Fruit fly (Drosophila melanogaster) whole organism, prepupa: ENCODE data around the gene Cyt-c-p.

Experiments used
- CG11294 ChIP-seq: fragments of 200-800 bp; sonication (Bioruptor generic); IDR thresholded peaks from 2 replicates; pipeline ENCODE4 v1.3.6; 2022; ENCODE audit warnings: missing biosample characterization, missing genetic modification characterization
- CG11902 ChIP-seq: fragments of 200-800 bp; sonication (Bioruptor generic); optimal IDR thresholded peaks from 3 replicates; lab custom pipeline; 2016; ENCODE audit warnings: missing biosample characterization, missing genetic modification characterization
- CG15336 ChIP-seq: fragments of 200-800 bp; sonication (Bioruptor generic); IDR thresholded peaks from 2 replicates; pipeline ENCODE4 v1.3.6; 2022; ENCODE audit warnings: missing biosample characterization, missing genetic modification characterization
- CG1621 ChIP-seq: fragments of 200-800 bp; sonication (Bioruptor generic); optimal IDR thresholded peaks from 3 replicates; lab custom pipeline; 2018; ENCODE audit warnings: missing biosample characterization, mild to moderate bottlenecking, missing genetic modification characterization
- CG3032 ChIP-seq: fragments of 200-800 bp; optimal IDR thresholded peaks from 2 replicates; lab custom pipeline; 2019; ENCODE audit warnings: missing biosample characterization, mild to moderate bottlenecking, missing genetic modification characterization, moderate library complexity
- CG31627 ChIP-seq: fragments of 200-800 bp; sonication (Bioruptor generic); optimal IDR thresholded peaks from 3 replicates; lab custom pipeline; 2016; ENCODE audit warnings: missing biosample characterization, missing genetic modification characterization
- CG32006 ChIP-seq: fragments of 200-800 bp; sonication (Bioruptor generic); optimal IDR thresholded peaks from 3 replicates; lab custom pipeline; 2017; ENCODE audit warnings: missing biosample characterization, mild to moderate bottlenecking, missing genetic modification characterization
- CG34406 ChIP-seq: fragments of 200-800 bp; sonication (Bioruptor generic); optimal IDR thresholded peaks from 3 replicates; lab custom pipeline; 2016; ENCODE audit warnings: missing biosample characterization, missing genetic modification characterization
- CG4318 ChIP-seq: fragments of 200-800 bp; sonication (Bioruptor generic); optimal IDR thresholded peaks from 3 replicates; lab custom pipeline; 2017; ENCODE audit warnings: missing biosample characterization, mild to moderate bottlenecking, missing genetic modification characterization
- CG6163 ChIP-seq: fragments of 200-800 bp; sonication (Bioruptor generic); IDR thresholded peaks from 3 replicates; pipeline ENCODE4 v1.3.6; 2022; ENCODE audit warnings: missing biosample characterization, missing genetic modification characterization
- CG6276 ChIP-seq: fragments of 200-800 bp; sonication (Bioruptor generic); optimal IDR thresholded peaks from 2 replicates; lab custom pipeline; 2017; ENCODE audit warnings: missing biosample characterization, mild to moderate bottlenecking, missing genetic modification characterization
- CG6792 ChIP-seq: fragments of 200-800 bp; sonication (Bioruptor generic); optimal IDR thresholded peaks from 3 replicates; lab custom pipeline; 2016; ENCODE audit warnings: missing biosample characterization, missing genetic modification characterization
- CG6808 ChIP-seq: fragments of 200-800 bp; sonication (Bioruptor generic); optimal IDR thresholded peaks from 3 replicates; lab custom pipeline; 2017; ENCODE audit warnings: missing biosample characterization, missing genetic modification characterization, mild to moderate bottlenecking, moderate library complexity, missing genetic modification reagents
- CG7368 ChIP-seq: fragments of 200-800 bp; sonication (Bioruptor generic); optimal IDR thresholded peaks from 3 replicates; lab custom pipeline; 2016; ENCODE audit warnings: missing biosample characterization, missing genetic modification characterization
- CG8119 ChIP-seq: fragments of 200-800 bp; sonication (Bioruptor generic); IDR thresholded peaks from 3 replicates; pipeline ENCODE4 v1.3.6; 2022; ENCODE audit warnings: missing biosample characterization, missing genetic modification characterization
- CG8319 ChIP-seq: fragments of 200-800 bp; sonication (Bioruptor generic); optimal IDR thresholded peaks from 3 replicates; lab custom pipeline; 2016; ENCODE audit warnings: missing biosample characterization, missing genetic modification characterization
- CG8632 ChIP-seq: fragments of 200-800 bp; sonication (Bioruptor generic); optimal IDR thresholded peaks from 3 replicates; lab custom pipeline; 2016; ENCODE audit warnings: missing biosample characterization, missing genetic modification characterization
- Eip75B ChIP-seq: fragments of 200-800 bp; sonication (Bioruptor generic); optimal IDR thresholded peaks from 3 replicates; lab custom pipeline; 2016; ENCODE audit warnings: missing biosample characterization, missing genetic modification characterization
- Eip78C ChIP-seq: fragments of 200-800 bp; sonication (Bioruptor generic); peaks from one replicate; lab custom pipeline; 2016; ENCODE audit warnings: missing biosample characterization, missing genetic modification characterization
- Ets96B ChIP-seq: fragments of 200-800 bp; optimal IDR thresholded peaks from 2 replicates; lab custom pipeline; 2019; ENCODE audit warnings: missing biosample characterization, mild to moderate bottlenecking, missing genetic modification characterization, moderate library complexity
- Gug ChIP-seq: fragments of 200-800 bp; sonication (Bioruptor generic); IDR thresholded peaks from 2 replicates; pipeline ENCODE4 v1.3.6; 2022; ENCODE audit warnings: missing biosample characterization, missing genetic modification characterization
- Hr38 ChIP-seq: sonication (Bioruptor generic); optimal IDR thresholded peaks from 2 replicates; lab custom pipeline; 2016; ENCODE audit warnings: missing biosample characterization, missing genetic modification characterization
- Met ChIP-seq: fragments of 200-800 bp; sonication (Bioruptor generic); optimal IDR thresholded peaks from 3 replicates; lab custom pipeline; 2016; ENCODE audit warnings: missing biosample characterization, missing genetic modification characterization
- Smox ChIP-seq: fragments of 200-800 bp; sonication (Bioruptor generic); optimal IDR thresholded peaks from 3 replicates; lab custom pipeline; 2016; ENCODE audit warnings: missing biosample characterization, missing genetic modification characterization
- Sox102F ChIP-seq: fragments of 200-800 bp; sonication (Bioruptor generic); optimal IDR thresholded peaks from 2 replicates; lab custom pipeline; 2016; ENCODE audit warnings: missing biosample characterization, mild to moderate bottlenecking, missing genetic modification characterization
- Sox15 ChIP-seq: fragments of 200-800 bp; sonication (Bioruptor generic); optimal IDR thresholded peaks from 3 replicates; lab custom pipeline; 2016; ENCODE audit warnings: missing biosample characterization, missing genetic modification characterization
- achi ChIP-seq: fragments of 200-800 bp; sonication (Bioruptor generic); optimal IDR thresholded peaks from 3 replicates; lab custom pipeline; 2016; ENCODE audit warnings: missing biosample characterization, missing genetic modification characterization
- acj6 ChIP-seq: fragments of 200-800 bp; sonication (Bioruptor generic); optimal IDR thresholded peaks from 3 replicates; lab custom pipeline; 2016; ENCODE audit warnings: missing biosample characterization, missing genetic modification characterization
- dsx ChIP-seq: fragments of 200-800 bp; optimal IDR thresholded peaks from 3 replicates; lab custom pipeline; 2019; ENCODE audit warnings: missing biosample characterization, mild to moderate bottlenecking, missing genetic modification characterization, moderate library complexity; ENCODE audit not compliant: poor library complexity, severe bottlenecking
- eg ChIP-seq: fragments of 200-800 bp; sonication (Bioruptor generic); IDR thresholded peaks from 3 replicates; pipeline ENCODE4 v1.3.6; 2022; ENCODE audit warnings: missing biosample characterization, missing genetic modification characterization
- fkh ChIP-seq: fragments of 200-800 bp; sonication (Bioruptor generic); optimal IDR thresholded peaks from 3 replicates; lab custom pipeline; 2017; ENCODE audit warnings: missing biosample characterization, mild to moderate bottlenecking, missing genetic modification characterization, moderate library complexity
- net ChIP-seq: fragments of 200-800 bp; sonication (Bioruptor generic); optimal IDR thresholded peaks from 3 replicates; lab custom pipeline; 2016; ENCODE audit warnings: missing biosample characterization, missing genetic modification characterization
- salr ChIP-seq, 2 experiments: fragments of 200-800 bp; sonication (Bioruptor generic); optimal IDR thresholded peaks; 3 replicates each; lab custom pipeline; 2016 to 2018; ENCODE audit warnings: missing biosample characterization in 2 of 2, missing genetic modification characterization in 2 of 2, mild to moderate bottlenecking in 1 of 2
- ss ChIP-seq, 2 experiments: fragments of 200-800 bp; sonication (Bioruptor generic); optimal IDR thresholded peaks; 2 replicates in 1 of 2; 3 replicates in 1 of 2; lab custom pipeline; 2017 to 2018; ENCODE audit warnings: mild to moderate bottlenecking in 2 of 2, missing biosample characterization in 2 of 2, missing genetic modification characterization in 2 of 2, moderate library complexity in 1 of 2
- topi ChIP-seq: fragments of 200-800 bp; sonication (Bioruptor generic); optimal IDR thresholded peaks from 3 replicates; lab custom pipeline; 2016; ENCODE audit warnings: missing biosample characterization, missing genetic modification characterization
- vri ChIP-seq: fragments of 200-800 bp; sonication (Bioruptor generic); optimal IDR thresholded peaks from 3 replicates; lab custom pipeline; 2016; ENCODE audit warnings: missing biosample characterization, mild to moderate bottlenecking, missing genetic modification characterization

The Cyt-c-p gene

dm6 chr2L:16715841-16716701 lies 3.7 kb upstream of the Cyt-c-p start, which contains the start of the genes Cyt-c-d and CG31808 (continued):
- TF ChIP-seq CG31627 (GFP tag; lab: Kevin White, UChicago) (peak; percentile 95), salr (GFP tag; optimal IDR thresholded peaks at IDR 0.05; lab: Kevin White, UChicago) (peak; percentile 82 to 98), acj6 (GFP tag; lab: Kevin White, UChicago) (peak; percentile 98), CG32006 (GFP tag; lab: Kevin White, UChicago) (peak; percentile 99), CG8319 (GFP tag; lab: Kevin White, UChicago) (peak; percentile 88), CG6276 (peak; percentile 99), Sox102F (peak; percentile 97), CG6792 (GFP tag; lab: Kevin White, UChicago) (peak; percentile 97), CG1621 (tag; lab: Kevin White, UChicago) (peak; percentile 92), Gug (GFP tag; lab: Robert Waterston, UW) (peak; percentile 97)

DNA sequence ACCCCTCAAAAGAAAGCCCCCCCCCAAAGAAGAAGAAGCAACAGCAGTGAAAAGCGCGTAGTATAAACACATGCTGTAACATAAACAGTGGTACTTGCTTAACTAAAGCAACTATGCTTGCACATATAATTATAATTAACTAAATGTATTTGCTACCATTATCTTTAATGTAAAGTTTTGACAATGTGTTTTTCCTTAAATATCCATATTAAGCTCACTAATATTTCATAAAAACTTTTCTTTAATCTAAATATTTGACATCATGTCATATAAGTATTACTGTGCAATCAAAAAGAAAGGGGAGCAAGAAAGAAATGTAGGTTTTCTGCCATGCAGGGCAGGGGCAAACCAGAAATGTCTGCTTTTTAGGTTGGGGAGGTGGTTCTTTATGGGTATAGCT lies 3.0 kb upstream of the Cyt-c-p start:
- TF ChIP-seq Eip75B (GFP tag; lab: Kevin White, UChicago) (no peak), eg (peak; percentile 67)

dm6 chr2L:16718446-16719173 lies 1.1 kb upstream of the Cyt-c-p start:
- TF ChIP-seq CG6276 (peak; percentile 47), Gug (GFP tag; lab: Robert Waterston, UW) (0 out of 2 replicates have a peak, but pooled peaks have one; percentile 14), CG6163 (0 out of 3 replicates have a peak, but pooled peaks have one; percentile 8), CG8119 (GFP tag; lab: Robert Waterston, UW) (peak; percentile 43; the same call in 2 of the 3 replicates), CG15336 (GFP tag; lab: Robert Waterston, UW) (peak; percentile 54; the same call in 1 of the 2 replicates), vri (GFP tag; lab: Kevin White, UChicago) (no peak), CG32006 (GFP tag; lab: Kevin White, UChicago) (peak; percentile 23), Eip78C (peak; percentile 26), eg (peak; percentile 45; the same call in 2 of the 3 replicates), CG1621 (tag; lab: Kevin White, UChicago) (no peak)

DNA sequence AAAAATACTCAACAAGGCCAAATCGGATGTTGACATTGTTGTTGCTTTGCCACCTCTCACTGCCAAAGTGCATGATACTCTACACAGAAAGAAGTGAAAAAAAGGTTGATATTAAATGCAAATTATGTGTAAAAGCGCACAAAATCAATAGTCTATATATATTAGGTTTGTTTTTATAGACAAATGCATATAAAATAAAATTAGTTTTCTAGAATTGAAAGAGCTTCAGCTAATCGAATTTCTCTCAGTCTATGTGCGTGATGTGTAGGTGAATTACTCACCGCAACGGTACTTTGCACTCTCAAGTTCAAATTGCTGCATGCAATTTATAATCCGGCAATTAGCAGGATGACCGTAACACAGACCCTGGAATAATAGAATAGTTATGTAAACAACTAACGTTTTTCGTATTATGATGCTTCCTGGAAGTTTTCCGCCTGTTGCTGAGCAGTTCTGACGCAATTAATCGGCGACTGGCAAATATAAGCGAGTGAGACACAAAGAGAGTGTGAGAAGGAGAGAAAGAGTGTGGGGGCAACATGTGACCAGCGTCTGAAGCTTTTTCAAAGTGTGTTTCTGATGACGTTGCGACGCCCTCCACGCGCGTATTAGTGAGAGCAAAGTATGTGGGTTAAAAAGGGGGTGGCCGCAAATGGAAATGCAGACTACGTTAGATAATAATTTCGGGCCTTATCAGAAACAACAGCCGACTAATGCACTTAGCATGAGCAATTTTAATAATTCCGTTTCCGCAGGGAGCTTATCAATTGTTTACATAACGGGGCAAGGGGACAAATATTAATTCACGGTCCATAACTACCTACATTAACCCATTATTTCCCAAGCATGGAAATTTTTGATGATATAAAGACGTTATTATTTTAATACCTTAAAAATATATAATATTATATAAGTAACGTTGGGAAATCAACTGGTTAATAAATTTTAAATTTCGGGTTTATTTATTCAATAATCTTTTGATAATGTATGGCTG lies 1.3 kb downstream of the Cyt-c-p start:
- TF ChIP-seq CG6792 (GFP tag; lab: Kevin White, UChicago) (peak; percentile 94), CG11294 (GFP tag; lab: Robert Waterston, UW) (peak; percentile 94), CG32006 (GFP tag; lab: Kevin White, UChicago) (peak; percentile 95), dsx (peak; percentile 94), CG1621 (tag; lab: Kevin White, UChicago) (peak; percentile 87), Gug (GFP tag; lab: Robert Waterston, UW) (peak; percentile 97), Hr38 (GFP tag; lab: Kevin White, UChicago) (no peak), Eip75B (GFP tag; lab: Kevin White, UChicago) (peak; percentile 97), CG7368 (GFP tag; lab: Kevin White, UChicago) (peak; percentile 96), CG8319 (GFP tag; lab: Kevin White, UChicago) (peak; percentile 96), CG4318 (GFP tag; lab: Kevin White, UChicago) (no peak), eg (peak; percentile 97), CG6276 (peak; percentile 86), fkh (peak; percentile 49), ss (GFP tag; optimal IDR thresholded peaks at IDR 0.05; lab: Kevin White, UChicago) (peak; percentile 95 to 96), net (GFP tag; lab: Kevin White, UChicago) (peak; percentile 97), Met (GFP tag; lab: Kevin White, UChicago) (peak; percentile 98), Eip78C (peak; percentile 99), Ets96B (tag; lab: Kevin White, UChicago) (peak; percentile 96), Sox102F (peak; percentile 96), Sox15 (GFP tag; lab: Kevin White, UChicago) (peak; percentile 92), CG34406 (GFP tag; lab: Kevin White, UChicago) (peak; percentile 97), CG3032 (tag; lab: Kevin White, UChicago) (peak; percentile 94), CG6808 (GFP tag; lab: Kevin White, UChicago) (peak; percentile 91), topi (GFP tag; lab: Kevin White, UChicago) (peak; percentile 98), CG11902 (GFP tag; lab: Kevin White, UChicago) (peak; percentile 94), CG8632 (GFP tag; lab: Kevin White, UChicago) (peak; percentile 95), achi (GFP tag; lab: Kevin White, UChicago) (peak; percentile 97), Smox (GFP tag; lab: Kevin White, UChicago) (peak; percentile 96), vri (GFP tag; lab: Kevin White, UChicago) (peak; percentile 98)
